Worm (Caenorhabditis elegans): ENCODE data around the gene ile-2.
A peak's percentile ranks its signal among the peaks of the same experiment; 100 is the strongest.

ile-2 gene

ce11 chrX:768061-768646, at the start of gene ile-2, which contains the start of gene trap-2:
ile-2 (plus strand) TSS chrX:768596.
trap-2 (minus strand) TSS chrX:768069.
- no peak for TF ChIP-seq hmbx-1 (tag; optimal IDR thresholded peaks at IDR 0.05)
- TF ChIP-seq aly-1 (tag; optimal IDR thresholded peaks at IDR 0.05): no peak
- peak; percentile 69; the same call in 1 of the 2 replicates for TF ChIP-seq sea-1 (GFP tag; conservative IDR thresholded peaks at IDR 0.05)
- no peak; the same call in 1 of the 2 replicates for TF ChIP-seq pes-1 (GFP tag; IDR thresholded peaks at IDR 0.05)
- TF ChIP-seq ceh-36 (tag; optimal IDR thresholded peaks at IDR 0.05): no peak
- TF ChIP-seq scrt-1 (GFP tag; IDR thresholded peaks at IDR 0.05): no peak
- no peak for TF ChIP-seq B0310.2 (tag; optimal IDR thresholded peaks at IDR 0.05)
- no peak for TF ChIP-seq tbx-37 (GFP tag; conservative IDR thresholded peaks at IDR 0.05)
- TF ChIP-seq F13C5.2 (tag; optimal IDR thresholded peaks at IDR 0.05): peak; percentile 89
- TF ChIP-seq flt-1 (GFP tag; IDR thresholded peaks at IDR 0.05): peak; percentile 57; the same call in 1 of the 2 replicates
- no peak for TF ChIP-seq hnd-1 (tag; optimal IDR thresholded peaks at IDR 0.05)
- peak; percentile 78 for TF ChIP-seq hmg-4 (GFP tag; optimal IDR thresholded peaks at IDR 0.05)
- peak; percentile 37 for TF ChIP-seq ets-7 (tag; optimal IDR thresholded peaks at IDR 0.05)
- TF ChIP-seq tra-4 (tag; optimal IDR thresholded peaks at IDR 0.05): no peak
- no peak for TF ChIP-seq ama-1 (optimal IDR thresholded peaks at IDR 0.05)
- no peak for TF ChIP-seq ceh-13 (GFP tag; optimal IDR thresholded peaks at IDR 0.05)
- no peak for TF ChIP-seq tbx-11 (GFP tag; IDR thresholded peaks at IDR 0.05)

- no peak for TF ChIP-seq scrt-1 (GFP tag; IDR thresholded peaks at IDR 0.05)
Measured at ce11 chrX:725868-726267, 42.5 kb upstream of the ile-2 start, which contains the start of gene sli-1. sli-1 (minus strand) TSS chrX:725968.

ce11 chrX:726295-726694, 42.1 kb upstream of the ile-2 start:
- TF ChIP-seq B0310.2 (tag; optimal IDR thresholded peaks at IDR 0.05): no peak
- no peak for TF ChIP-seq ets-7 (tag; optimal IDR thresholded peaks at IDR 0.05)
- no peak for TF ChIP-seq flt-1 (GFP tag; IDR thresholded peaks at IDR 0.05)
- TF ChIP-seq pes-1 (GFP tag; IDR thresholded peaks at IDR 0.05): no peak
- TF ChIP-seq aly-1 (tag; optimal IDR thresholded peaks at IDR 0.05): no peak
- TF ChIP-seq hnd-1 (tag; optimal IDR thresholded peaks at IDR 0.05): no peak
- no peak for TF ChIP-seq sea-1 (GFP tag; conservative IDR thresholded peaks at IDR 0.05)
- TF ChIP-seq ama-1 (optimal IDR thresholded peaks at IDR 0.05): no peak
- TF ChIP-seq tbx-37 (GFP tag; conservative IDR thresholded peaks at IDR 0.05): no peak
- TF ChIP-seq ceh-13 (GFP tag; optimal IDR thresholded peaks at IDR 0.05): no peak
- TF ChIP-seq ceh-36 (tag; optimal IDR thresholded peaks at IDR 0.05): no peak
- no peak for TF ChIP-seq hmg-4 (GFP tag; optimal IDR thresholded peaks at IDR 0.05)
- no peak for TF ChIP-seq hmbx-1 (tag; optimal IDR thresholded peaks at IDR 0.05)
- no peak for TF ChIP-seq tbx-11 (GFP tag; IDR thresholded peaks at IDR 0.05)

- TF ChIP-seq scrt-1 (GFP tag; IDR thresholded peaks at IDR 0.05): no peak
- no peak for TF ChIP-seq hmbx-1 (tag; optimal IDR thresholded peaks at IDR 0.05)
- TF ChIP-seq F13C5.2 (tag; optimal IDR thresholded peaks at IDR 0.05): peak; percentile 41
- TF ChIP-seq ceh-36 (tag; optimal IDR thresholded peaks at IDR 0.05): peak; percentile 26
- no peak for TF ChIP-seq hmg-4 (GFP tag; optimal IDR thresholded peaks at IDR 0.05)
- TF ChIP-seq aly-1 (tag; optimal IDR thresholded peaks at IDR 0.05): peak; percentile 52
- no peak for TF ChIP-seq ceh-13 (GFP tag; optimal IDR thresholded peaks at IDR 0.05)
- no peak for TF ChIP-seq ama-1 (optimal IDR thresholded peaks at IDR 0.05)
- no peak for TF ChIP-seq hnd-1 (tag; optimal IDR thresholded peaks at IDR 0.05)
- no peak for TF ChIP-seq B0310.2 (tag; optimal IDR thresholded peaks at IDR 0.05)
Measured at ce11 chrX:727737-728136, 40.7 kb upstream of the ile-2 start.

ce11 chrX:729062-729461, 39.3 kb upstream of the ile-2 start:
- no peak for TF ChIP-seq tbx-11 (GFP tag; IDR thresholded peaks at IDR 0.05)
- no peak for TF ChIP-seq hmbx-1 (tag; optimal IDR thresholded peaks at IDR 0.05)
- no peak for TF ChIP-seq ama-1 (optimal IDR thresholded peaks at IDR 0.05)
- no peak for TF ChIP-seq tra-4 (tag; optimal IDR thresholded peaks at IDR 0.05)

- no peak for TF ChIP-seq tra-4 (tag; optimal IDR thresholded peaks at IDR 0.05)
- no peak for TF ChIP-seq tbx-11 (GFP tag; IDR thresholded peaks at IDR 0.05)
- TF ChIP-seq flt-1 (GFP tag; IDR thresholded peaks at IDR 0.05): no peak
- TF ChIP-seq hmbx-1 (tag; optimal IDR thresholded peaks at IDR 0.05): no peak
- no peak for TF ChIP-seq aly-1 (tag; optimal IDR thresholded peaks at IDR 0.05)
- no peak for TF ChIP-seq B0310.2 (tag; optimal IDR thresholded peaks at IDR 0.05)
- no peak for TF ChIP-seq F13C5.2 (tag; optimal IDR thresholded peaks at IDR 0.05)
- TF ChIP-seq ets-7 (tag; optimal IDR thresholded peaks at IDR 0.05): no peak
- TF ChIP-seq ama-1 (optimal IDR thresholded peaks at IDR 0.05): no peak
- no peak for TF ChIP-seq scrt-1 (GFP tag; IDR thresholded peaks at IDR 0.05)
Measured at ce11 chrX:735572-735971, 32.8 kb upstream of the ile-2 start, which contains the start of gene npr-19. npr-19 (minus strand) TSS chrX:735672.

ce11 chrX:736989-737388, 31.4 kb upstream of the ile-2 start:
- TF ChIP-seq flt-1 (GFP tag; IDR thresholded peaks at IDR 0.05) (no peak), ceh-36 (tag; optimal IDR thresholded peaks at IDR 0.05) (no peak), ceh-13 (GFP tag; optimal IDR thresholded peaks at IDR 0.05) (no peak), ama-1 (optimal IDR thresholded peaks at IDR 0.05) (no peak), F13C5.2 (tag; optimal IDR thresholded peaks at IDR 0.05) (no peak), hnd-1 (tag; optimal IDR thresholded peaks at IDR 0.05) (no peak), tra-4 (tag; optimal IDR thresholded peaks at IDR 0.05) (no peak), B0310.2 (tag; optimal IDR thresholded peaks at IDR 0.05) (no peak), ets-7 (tag; optimal IDR thresholded peaks at IDR 0.05) (no peak), hmbx-1 (tag; optimal IDR thresholded peaks at IDR 0.05) (no peak), tbx-37 (GFP tag; conservative IDR thresholded peaks at IDR 0.05) (no peak), tbx-11 (GFP tag; IDR thresholded peaks at IDR 0.05) (no peak)

- TF ChIP-seq aly-1 (tag; optimal IDR thresholded peaks at IDR 0.05) (no peak), hnd-1 (tag; optimal IDR thresholded peaks at IDR 0.05) (no peak), hmg-4 (GFP tag; optimal IDR thresholded peaks at IDR 0.05) (no peak), tra-4 (tag; optimal IDR thresholded peaks at IDR 0.05) (no peak), ets-7 (tag; optimal IDR thresholded peaks at IDR 0.05) (no peak), tbx-11 (GFP tag; IDR thresholded peaks at IDR 0.05) (no peak), flt-1 (GFP tag; IDR thresholded peaks at IDR 0.05) (no peak), F13C5.2 (tag; optimal IDR thresholded peaks at IDR 0.05) (no peak), ceh-36 (tag; optimal IDR thresholded peaks at IDR 0.05) (no peak), sea-1 (GFP tag; conservative IDR thresholded peaks at IDR 0.05) (no peak), scrt-1 (GFP tag; IDR thresholded peaks at IDR 0.05) (no peak)
Measured at ce11 chrX:748319-748718, 20.1 kb upstream of the ile-2 start.
